Worm (Caenorhabditis elegans) whole organism, young adult: Measurements from ENCODE around the gene ZK550.2.
A peak's percentile ranks its signal among the peaks of the same experiment; 100 is the strongest.

ENCODE experiments used
- B0336.3 ChIP-seq: fragments of 200-800 bp; sonication (Bioruptor generic); IDR thresholded peaks from 2 replicates; pipeline ENCODE4 v1.3.6; 2022; ENCODE audit warnings: missing genetic modification characterization, missing compliant biosample characterization
- C17E4.6 ChIP-seq: fragments of 200-800 bp; sonication (Bioruptor generic); IDR thresholded peaks from 2 replicates; pipeline ENCODE4 v1.3.6; 2022; ENCODE audit warnings: missing genetic modification reagents, missing genetic modification characterization, missing compliant biosample characterization
- F37B4.10 ChIP-seq: fragments of 200-800 bp; sonication (Bioruptor generic); IDR thresholded peaks from 2 replicates; pipeline ENCODE4 v1.3.6; 2022; ENCODE audit warnings: missing genetic modification characterization, missing compliant biosample characterization
- F39B2.1 ChIP-seq: fragments of 200-800 bp; sonication (Bioruptor generic); IDR thresholded peaks from 2 replicates; pipeline ENCODE4 v1.3.6; 2022; ENCODE audit warnings: missing genetic modification reagents, missing genetic modification characterization, missing compliant biosample characterization
- F55B11.4 ChIP-seq: sonication (generic microtip); optimal IDR thresholded peaks from 2 replicates; lab custom pipeline; 2016; ENCODE audit warnings: missing compliant biosample characterization, missing genetic modification characterization, borderline replicate concordance; ENCODE audit not compliant: insufficient read depth
- F57C9.4 ChIP-seq: sonication (generic microtip); optimal IDR thresholded peaks from 2 replicates; lab custom pipeline; 2017; ENCODE audit warnings: mild to moderate bottlenecking, missing genetic modification characterization, missing compliant biosample characterization
- Y79H2A.3 ChIP-seq: fragments of 200-800 bp; sonication (Bioruptor generic); conservative IDR thresholded peaks from 2 replicates; pipeline ENCODE4 v1.3.6; 2022; ENCODE audit warnings: missing genetic modification reagents, missing genetic modification characterization, missing compliant biosample characterization
- Y95B8A.8 ChIP-seq: fragments of 200-800 bp; sonication (Bioruptor generic); IDR thresholded peaks from 2 replicates; pipeline ENCODE4 v1.3.6; 2022; ENCODE audit warnings: missing genetic modification reagents, missing genetic modification characterization, missing compliant biosample characterization
- aptf-3 ChIP-seq: fragments of 200-800 bp; sonication (Bioruptor generic); IDR thresholded peaks from 2 replicates; pipeline ENCODE4 v1.3.6; 2022; ENCODE audit warnings: missing genetic modification characterization, missing compliant biosample characterization
- atf-7 ChIP-seq: sonication (generic microtip); optimal IDR thresholded peaks from 2 replicates; lab custom pipeline; 2017; ENCODE audit warnings: mild to moderate bottlenecking, missing genetic modification characterization, missing compliant biosample characterization
- attf-5 ChIP-seq: fragments of 200-800 bp; sonication (Bioruptor generic); optimal IDR thresholded peaks from 2 replicates; lab custom pipeline; 2018; ENCODE audit warnings: mild to moderate bottlenecking, missing genetic modification characterization, missing compliant biosample characterization
- ccch-3 ChIP-seq: fragments of 200-800 bp; sonication (Bioruptor generic); optimal IDR thresholded peaks from 2 replicates; lab custom pipeline; 2018; ENCODE audit warnings: mild to moderate bottlenecking, missing genetic modification characterization, missing compliant biosample characterization
- cebp-1 ChIP-seq, 2 experiments: fragments of 200-800 bp in 1 of 2; sonication (Bioruptor generic) in 1 of 2; sonication (generic microtip) in 1 of 2; IDR thresholded peaks in 1 of 2; optimal IDR thresholded peaks in 1 of 2; 2 replicates each; pipeline versions ENCODE4 v1.3.6 to Lab custom; 2017 to 2022; ENCODE audit warnings: missing compliant biosample characterization in 2 of 2, missing genetic modification characterization in 2 of 2, mild to moderate bottlenecking in 1 of 2, missing genetic modification reagents in 1 of 2, moderate library complexity in 1 of 2
- cebp-2 ChIP-seq: fragments of 200-800 bp; sonication (Bioruptor generic); IDR thresholded peaks from 2 replicates; pipeline ENCODE4 v1.3.6; 2022; ENCODE audit warnings: missing genetic modification characterization, missing compliant biosample characterization
- ceh-100 ChIP-seq: fragments of 200-800 bp; sonication (Bioruptor generic); IDR thresholded peaks from 2 replicates; pipeline ENCODE4 v1.3.6; 2022; ENCODE audit warnings: missing genetic modification reagents, missing genetic modification characterization, missing compliant biosample characterization
- ceh-40 ChIP-seq: fragments of 200-800 bp; sonication (Bioruptor generic); IDR thresholded peaks from 2 replicates; pipeline ENCODE4 v1.3.6; 2022; ENCODE audit warnings: missing genetic modification characterization, missing compliant biosample characterization
- ceh-58 ChIP-seq: fragments of 200-800 bp; sonication (Bioruptor generic); IDR thresholded peaks from 2 replicates; pipeline ENCODE4 v1.3.6; 2022; ENCODE audit warnings: missing genetic modification characterization, missing compliant biosample characterization
- ceh-91 ChIP-seq: fragments of 200-800 bp; sonication (Bioruptor generic); IDR thresholded peaks from 2 replicates; pipeline ENCODE4 v1.3.6; 2022; ENCODE audit warnings: missing genetic modification reagents, missing genetic modification characterization, missing compliant biosample characterization
- dox-1 ChIP-seq: fragments of 200-800 bp; sonication (Bioruptor generic); IDR thresholded peaks from 2 replicates; pipeline ENCODE4 v1.3.6; 2022; ENCODE audit warnings: missing genetic modification reagents, missing genetic modification characterization, missing compliant biosample characterization
- dpff-1 ChIP-seq: sonication (generic microtip); optimal IDR thresholded peaks from 2 replicates; lab custom pipeline; 2017; ENCODE audit warnings: mild to moderate bottlenecking, missing genetic modification characterization, missing compliant biosample characterization
- dpl-1 ChIP-seq: fragments of 150-350 bp; optimal IDR thresholded peaks from 2 replicates; lab custom pipeline; 2014; ENCODE audit warnings: missing biosample characterization, missing genetic modification reagents, missing genetic modification characterization
- efl-1 ChIP-seq: fragments of 150-350 bp; optimal IDR thresholded peaks from 2 replicates; lab custom pipeline; 2014; ENCODE audit warnings: missing biosample characterization, missing genetic modification reagents, missing genetic modification characterization
- egl-44 ChIP-seq: fragments of 200-800 bp; sonication (Bioruptor generic); IDR thresholded peaks from 2 replicates; pipeline ENCODE4 v1.3.6; 2022; ENCODE audit warnings: missing genetic modification reagents, missing genetic modification characterization, missing compliant biosample characterization
- fkh-3 ChIP-seq: sonication (generic microtip); optimal IDR thresholded peaks from 2 replicates; lab custom pipeline; 2016; ENCODE audit warnings: mild to moderate bottlenecking, missing genetic modification characterization, missing compliant biosample characterization
- him-1 ChIP-seq: sonication (generic microtip); optimal IDR thresholded peaks from 2 replicates; lab custom pipeline; 2016; ENCODE audit warnings: missing genotype, missing genetic modification reagents, missing genetic modification characterization, missing compliant biosample characterization
- hlh-12 ChIP-seq: sonication (generic microtip); optimal IDR thresholded peaks from 2 replicates; lab custom pipeline; 2016; ENCODE audit warnings: missing genetic modification characterization, missing compliant biosample characterization
- hlh-26 ChIP-seq: fragments of 200-800 bp; sonication (Bioruptor generic); conservative IDR thresholded peaks from 2 replicates; pipeline ENCODE4 v1.3.6; 2022; ENCODE audit warnings: missing genetic modification reagents, missing genetic modification characterization, missing compliant biosample characterization
- hsf-1 ChIP-seq: fragments of 200-800 bp; sonication (Bioruptor generic); IDR thresholded peaks from 2 replicates; pipeline ENCODE4 v1.3.6; 2022; ENCODE audit warnings: missing genetic modification reagents, missing genetic modification characterization, missing compliant biosample characterization
- let-607 ChIP-seq, 2 experiments: fragments of 200-800 bp in 1 of 2; sonication (Bioruptor generic) in 1 of 2; sonication (generic microtip) in 1 of 2; optimal IDR thresholded peaks; 2 replicates each; lab custom pipeline; 2016 to 2018; ENCODE audit warnings: mild to moderate bottlenecking in 2 of 2, missing compliant biosample characterization in 2 of 2, missing genetic modification characterization in 2 of 2, moderate library complexity in 2 of 2, missing genotype in 1 of 2
- lin-54 ChIP-seq: fragments of 200-800 bp; sonication (Bioruptor generic); optimal IDR thresholded peaks from 2 replicates; lab custom pipeline; 2018; ENCODE audit warnings: mild to moderate bottlenecking, missing genetic modification characterization, missing compliant biosample characterization
- lir-1 ChIP-seq: fragments of 200-800 bp; sonication (Bioruptor generic); conservative IDR thresholded peaks from 2 replicates; pipeline ENCODE4 v1.3.6; 2022; ENCODE audit warnings: missing genetic modification reagents, missing genetic modification characterization, missing compliant biosample characterization
- lsl-1 ChIP-seq: fragments of 200-800 bp; sonication (Bioruptor generic); optimal IDR thresholded peaks from 2 replicates; lab custom pipeline; 2018; ENCODE audit warnings: mild to moderate bottlenecking, missing genetic modification characterization, moderate library complexity, missing compliant biosample characterization
- nhr-120 ChIP-seq: fragments of 200-800 bp; sonication (Bioruptor generic); IDR thresholded peaks from 2 replicates; pipeline ENCODE4 v1.3.6; 2022; ENCODE audit warnings: missing genetic modification characterization, missing compliant biosample characterization
- pbrm-1 ChIP-seq: fragments of 200-800 bp; sonication (Bioruptor generic); IDR thresholded peaks from 2 replicates; pipeline ENCODE4 v1.3.6; 2022; ENCODE audit warnings: missing genetic modification reagents, missing genetic modification characterization, missing compliant biosample characterization
- rcor-1 ChIP-seq: fragments of 200-800 bp; sonication (Bioruptor generic); IDR thresholded peaks from 2 replicates; pipeline ENCODE4 v1.3.6; 2022; ENCODE audit warnings: missing genetic modification reagents, missing genetic modification characterization, missing compliant biosample characterization
- repo-1 ChIP-seq: sonication (generic microtip); optimal IDR thresholded peaks from 2 replicates; lab custom pipeline; 2017; ENCODE audit warnings: mild to moderate bottlenecking, missing genetic modification characterization, missing compliant biosample characterization
- sdz-38 ChIP-seq: sonication (generic microtip); optimal IDR thresholded peaks from 2 replicates; lab custom pipeline; 2016; ENCODE audit warnings: missing genotype, missing genetic modification characterization, missing compliant biosample characterization
- snpc-3.4 ChIP-seq: sonication (generic microtip); optimal IDR thresholded peaks from 2 replicates; lab custom pipeline; 2017; ENCODE audit warnings: missing genetic modification characterization, mild to moderate bottlenecking, missing compliant biosample characterization, antibody characterized with exemption, moderate library complexity, missing genotype, missing genetic modification reagents
- snpc-4 ChIP-seq, 5 experiments: fragments of 150-350 bp in 1 of 5; sonication (generic microtip) in 4 of 5; optimal IDR thresholded peaks; 2 replicates each; lab custom pipeline; 2014 to 2018; ENCODE audit warnings: missing genetic modification characterization in 5 of 5, missing biosample characterization in 3 of 5, antibody characterized with exemption in 2 of 5, mild to moderate bottlenecking in 2 of 5, missing compliant biosample characterization in 2 of 5, missing genotype in 2 of 5, moderate library complexity in 2 of 5, missing genetic modification reagents in 1 of 5
- sptf-2 ChIP-seq: fragments of 200-800 bp; sonication (Bioruptor generic); optimal IDR thresholded peaks from 2 replicates; lab custom pipeline; 2018; ENCODE audit warnings: mild to moderate bottlenecking, missing genetic modification characterization, missing compliant biosample characterization
- tlf-1 ChIP-seq: fragments of 200-800 bp; sonication (Bioruptor generic); optimal IDR thresholded peaks from 2 replicates; lab custom pipeline; 2018; ENCODE audit warnings: mild to moderate bottlenecking, missing genetic modification characterization, missing compliant biosample characterization
- unc-130 ChIP-seq: sonication (generic microtip); optimal IDR thresholded peaks from 2 replicates; lab custom pipeline; 2016; ENCODE audit warnings: missing genetic modification reagents, missing genetic modification characterization, missing compliant biosample characterization
- ztf-22 ChIP-seq: fragments of 200-800 bp; sonication (Bioruptor generic); optimal IDR thresholded peaks from 2 replicates; lab custom pipeline; 2018; ENCODE audit warnings: mild to moderate bottlenecking, missing genetic modification characterization, moderate library complexity, missing compliant biosample characterization
- ztf-3 ChIP-seq: fragments of 200-800 bp; sonication (Bioruptor generic); optimal IDR thresholded peaks from 2 replicates; lab custom pipeline; 2018; ENCODE audit warnings: mild to moderate bottlenecking, missing genetic modification characterization, missing compliant biosample characterization

The ZK550.2 gene

ce11 chrIV:17278363-17278762 is 33.0 kb downstream of the ZK550.2 start (continued):
- TF ChIP-seq ccch-3 (GFP tag; lab: Kevin White, UChicago) (peak; percentile 76), snpc-4 (GFP tag; optimal IDR thresholded peaks at IDR 0.05; lab: Kevin White, UChicago) (peak; percentile 79), snpc-4 (tag; optimal IDR thresholded peaks at IDR 0.05; lab: Kevin White, UChicago) (peak; percentile 82 to 94 (median 86)), sptf-2 (no peak), Y95B8A.8 (GFP tag; lab: Robert Waterston, UW) (peak; percentile 94), ceh-91 (GFP tag; lab: Robert Waterston, UW) (peak; percentile 92), snpc-3.4 (tag; lab: Kevin White, UChicago) (peak; percentile 80), sdz-38 (tag; lab: Kevin White, UChicago) (no peak), aptf-3 (GFP tag; lab: Robert Waterston, UW) (peak; percentile 24; the same call in 1 of the 2 replicates), atf-7 (tag; lab: Kevin White, UChicago) (peak; percentile 96), Y79H2A.3 (GFP tag; lab: Robert Waterston, UW) (peak; percentile 92), let-607 (tag; optimal IDR thresholded peaks at IDR 0.05; lab: Kevin White, UChicago) (peak; percentile 82 to 91), hsf-1 (GFP tag; lab: Robert Waterston, UW) (peak; percentile 100), F37B4.10 (GFP tag; lab: Robert Waterston, UW) (no peak), dpl-1 (GFP tag; lab: Kevin White, UChicago) (peak; percentile 45), tlf-1 (peak; percentile 99), C17E4.6 (GFP tag; lab: Robert Waterston, UW) (peak; percentile 93), ztf-22 (no peak), pbrm-1 (peak; percentile 98), attf-5 (GFP tag; lab: Kevin White, UChicago) (peak; percentile 91), efl-1 (GFP tag; lab: Kevin White, UChicago) (peak; percentile 65), fkh-3 (no peak), ceh-58 (GFP tag; lab: Robert Waterston, UW) (no peak), hlh-26 (GFP tag; lab: Robert Waterston, UW) (no peak), B0336.3 (GFP tag; lab: Robert Waterston, UW) (peak; percentile 93), cebp-2 (GFP tag; lab: Robert Waterston, UW) (0 out of 2 replicates have a peak, but pooled peaks have one; percentile 77), nhr-120 (GFP tag; lab: Robert Waterston, UW) (no peak), him-1 (tag; lab: Kevin White, UChicago) (peak; percentile 23), ztf-3 (GFP tag; lab: Kevin White, UChicago) (peak; percentile 96), rcor-1 (GFP tag; lab: Robert Waterston, UW) (peak; percentile 91), egl-44 (GFP tag; lab: Robert Waterston, UW) (peak; percentile 61; the same call in 1 of the 2 replicates)

DNA sequence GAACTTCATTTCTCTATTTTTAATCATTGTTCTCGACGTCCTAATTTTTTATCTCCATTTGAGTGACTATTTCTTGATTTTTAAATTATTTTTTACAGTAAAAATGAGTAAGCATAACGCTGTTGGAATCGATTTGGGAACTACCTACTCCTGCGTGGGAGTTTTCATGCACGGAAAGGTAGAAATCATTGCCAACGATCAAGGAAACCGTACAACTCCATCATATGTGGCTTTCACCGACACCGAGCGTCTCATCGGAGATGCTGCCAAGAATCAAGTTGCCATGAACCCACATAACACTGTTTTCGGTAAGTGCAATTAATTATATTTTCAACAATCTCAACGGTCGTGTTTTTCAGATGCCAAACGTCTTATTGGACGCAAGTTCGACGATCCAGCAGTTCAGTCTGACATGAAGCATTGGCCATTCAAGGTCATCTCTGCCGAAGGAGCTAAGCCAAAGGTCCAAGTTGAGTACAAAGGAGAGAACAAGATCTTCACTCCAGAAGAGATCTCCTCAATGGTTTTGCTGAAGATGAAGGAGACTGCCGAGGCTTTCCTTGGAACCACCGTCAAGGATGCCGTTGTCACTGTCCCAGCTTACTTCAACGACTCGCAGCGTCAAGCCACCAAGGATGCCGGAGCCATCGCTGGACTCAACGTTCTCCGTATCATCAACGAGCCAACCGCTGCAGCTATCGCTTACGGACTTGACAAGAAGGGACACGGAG is 33.6 kb downstream of the ZK550.2 start, which contains the start of gene hsp-1:
Gene hsp-1, plus strand, starts transcription at position 99 of the 731 bp plus-strand sequence.
- peak; percentile 33; the same call in 1 of the 2 replicates for TF ChIP-seq F39B2.1 (GFP tag; lab: Robert Waterston, UW)
- TF ChIP-seq lsl-1 (GFP tag; lab: Kevin White, UChicago), result peak; percentile 4
- no peak for TF ChIP-seq hlh-12
- no peak for TF ChIP-seq F57C9.4 (tag; lab: Kevin White, UChicago)
- TF ChIP-seq cebp-2 (GFP tag; lab: Robert Waterston, UW), result 0 out of 2 replicates have a peak, but pooled peaks have one; percentile 48
- TF ChIP-seq aptf-3 (GFP tag; lab: Robert Waterston, UW), result peak; percentile 30; the same call in 1 of the 2 replicates
- no peak for TF ChIP-seq dpl-1 (GFP tag; lab: Kevin White, UChicago)
- 0 out of 2 replicates have a peak, but pooled peaks have one; percentile 23 for TF ChIP-seq rcor-1 (GFP tag; lab: Robert Waterston, UW)
- peak; percentile 13 for TF ChIP-seq B0336.3 (GFP tag; lab: Robert Waterston, UW)
- no peak for TF ChIP-seq lir-1 (GFP tag; lab: Robert Waterston, UW)
- peak; percentile 8 for TF ChIP-seq repo-1
- no peak for TF ChIP-seq unc-130
- TF ChIP-seq dox-1 (GFP tag; lab: Robert Waterston, UW), result peak; percentile 48
- peak; percentile 78; the same call in 1 of the 2 replicates for TF ChIP-seq ceh-40
- peak; percentile 12 for TF ChIP-seq F55B11.4
- no peak for TF ChIP-seq dpff-1 (tag; lab: Kevin White, UChicago)
- TF ChIP-seq cebp-1 (GFP tag; IDR thresholded peaks at IDR 0.05; lab: Robert Waterston, UW), result no peak
- peak; percentile 14 for TF ChIP-seq cebp-1 (tag; optimal IDR thresholded peaks at IDR 0.05; lab: Kevin White, UChicago)
- peak; percentile 1 for TF ChIP-seq lin-54
- no peak for TF ChIP-seq him-1 (tag; lab: Kevin White, UChicago)
- TF ChIP-seq ceh-100 (GFP tag; lab: Robert Waterston, UW), result peak; percentile 10; the same call in 1 of the 2 replicates
